Worm (Caenorhabditis elegans): ENCODE results near the gene fbxl-5.

- TF ChIP-seq nhr-23 (tag; optimal IDR thresholded peaks at IDR 0.05): no peak
- no peak for TF ChIP-seq ama-1 (optimal IDR thresholded peaks at IDR 0.05)
Measured at ce11 chrV:7696842-7697241, 45.9 kb upstream of the fbxl-5 start, which contains the start of gene ZK105.3.

Data from whole organism, L3 larva.